Worm (Caenorhabditis elegans): Measurements from ENCODE around the gene DH11.5.

ce11 chrII:7955548-7955947 lies 20.9 kb upstream of the DH11.5 start:
- TF ChIP-seq peb-1 (tag; optimal IDR thresholded peaks at IDR 0.05) (no peak), lsy-2 (tag; optimal IDR thresholded peaks at IDR 0.05) (no peak), C34F6.9 (tag; optimal IDR thresholded peaks at IDR 0.05) (no peak)

Data from whole organism, L2 larva.